Fruit fly (Drosophila melanogaster) whole organism, embryonic: ENCODE results near the gene Nmdar2.

Experiments
- BEAF-32 ChIP-seq: fragments of 200-800 bp; sonication (Bioruptor generic); optimal IDR thresholded peaks from 3 replicates; lab custom pipeline; 2017; ENCODE audit warnings: missing biosample characterization, missing genetic modification characterization, mild to moderate bottlenecking, moderate library complexity, missing genetic modification reagents
- CG10267 ChIP-seq: fragments of 200-800 bp; sonication (Bioruptor generic); optimal IDR thresholded peaks from 2 replicates; lab custom pipeline; 2018; ENCODE audit warnings: missing biosample characterization, mild to moderate bottlenecking, missing genetic modification characterization, moderate library complexity
- CG10462 ChIP-seq: fragments of 200-800 bp; sonication (Bioruptor generic); optimal IDR thresholded peaks from 2 replicates; lab custom pipeline; 2016; ENCODE audit warnings: missing biosample characterization, missing genetic modification characterization
- CG11085 ChIP-seq: fragments of 200-800 bp; sonication (Bioruptor generic); IDR thresholded peaks from 2 replicates; pipeline ENCODE4 v1.3.6; 2022; ENCODE audit warnings: missing biosample characterization, missing genetic modification characterization
- CG11696 ChIP-seq: fragments of 200-800 bp; sonication (Bioruptor generic); IDR thresholded peaks from 2 replicates; pipeline ENCODE4 v1.3.6; 2022; ENCODE audit warnings: missing biosample characterization, missing genetic modification characterization
- CG13894 ChIP-seq: fragments of 200-800 bp; sonication (Bioruptor generic); optimal IDR thresholded peaks from 3 replicates; lab custom pipeline; 2018; ENCODE audit warnings: missing biosample characterization, mild to moderate bottlenecking, missing genetic modification characterization, moderate library complexity
- CG14050 ChIP-seq: fragments of 200-800 bp; sonication (Bioruptor generic); IDR thresholded peaks from 3 replicates; pipeline ENCODE4 v1.3.6; 2022; ENCODE audit warnings: missing biosample characterization, missing genetic modification characterization
- CG14710 ChIP-seq: fragments of 200-800 bp; sonication (Bioruptor generic); optimal IDR thresholded peaks from 3 replicates; lab custom pipeline; 2019; ENCODE audit warnings: missing biosample characterization, mild to moderate bottlenecking, missing genetic modification characterization, moderate library complexity
- CG15073 ChIP-seq: fragments of 200-800 bp; sonication (Bioruptor generic); optimal IDR thresholded peaks from 2 replicates; lab custom pipeline; 2016; ENCODE audit warnings: missing biosample characterization, missing genetic modification characterization
- CG17359 ChIP-seq: fragments of 200-800 bp; sonication (Bioruptor generic); optimal IDR thresholded peaks from 3 replicates; lab custom pipeline; 2018; ENCODE audit warnings: missing biosample characterization, mild to moderate bottlenecking, missing genetic modification characterization, moderate library complexity
- CG17802 ChIP-seq: fragments of 200-800 bp; sonication (Bioruptor generic); optimal IDR thresholded peaks from 2 replicates; lab custom pipeline; 2018; ENCODE audit warnings: missing biosample characterization, mild to moderate bottlenecking, missing genetic modification characterization, moderate library complexity
- CG17912 ChIP-seq: fragments of 200-800 bp; sonication (Bioruptor generic); optimal IDR thresholded peaks from 2 replicates; lab custom pipeline; 2018; ENCODE audit warnings: missing biosample characterization, mild to moderate bottlenecking, missing genetic modification characterization
- CG18262 ChIP-seq: fragments of 200-800 bp; optimal IDR thresholded peaks from 3 replicates; lab custom pipeline; 2019; ENCODE audit warnings: missing biosample characterization, mild to moderate bottlenecking, missing genetic modification characterization, moderate library complexity
- CG2199 ChIP-seq: fragments of 200-800 bp; sonication (Bioruptor generic); IDR thresholded peaks from 3 replicates; pipeline ENCODE4 v1.3.6; 2022; ENCODE audit warnings: missing biosample characterization, missing genetic modification characterization
- CG34376 ChIP-seq: fragments of 200-800 bp; sonication (Bioruptor generic); optimal IDR thresholded peaks from 2 replicates; lab custom pipeline; 2018; ENCODE audit warnings: missing biosample characterization, mild to moderate bottlenecking, missing genetic modification characterization
- CG3847 ChIP-seq: fragments of 200-800 bp; sonication (Bioruptor generic); IDR thresholded peaks from 2 replicates; pipeline ENCODE4 v1.3.6; 2022; ENCODE audit warnings: missing biosample characterization, missing genetic modification characterization
- CG3995 ChIP-seq: fragments of 200-800 bp; sonication (Bioruptor generic); optimal IDR thresholded peaks from 3 replicates; lab custom pipeline; 2016; ENCODE audit warnings: missing biosample characterization, missing genetic modification characterization
- CG4730 ChIP-seq: fragments of 200-800 bp; sonication (Bioruptor generic); IDR thresholded peaks from 2 replicates; pipeline ENCODE4 v1.3.6; 2022; ENCODE audit warnings: missing biosample characterization, missing genetic modification characterization
- CG5180 ChIP-seq: fragments of 200-800 bp; sonication (Bioruptor generic); optimal IDR thresholded peaks from 3 replicates; lab custom pipeline; 2017; ENCODE audit warnings: missing biosample characterization, missing genetic modification characterization, mild to moderate bottlenecking, moderate library complexity, missing genetic modification reagents
- CG6654 ChIP-seq: fragments of 200-800 bp; sonication (Bioruptor generic); optimal IDR thresholded peaks from 2 replicates; lab custom pipeline; 2017; ENCODE audit warnings: missing biosample characterization, mild to moderate bottlenecking, missing genetic modification characterization
- CG6765 ChIP-seq: fragments of 200-800 bp; sonication (Bioruptor generic); optimal IDR thresholded peaks from 3 replicates; lab custom pipeline; 2017; ENCODE audit warnings: missing biosample characterization, mild to moderate bottlenecking, missing genetic modification characterization
- CG7987 ChIP-seq: fragments of 200-800 bp; sonication (Bioruptor generic); optimal IDR thresholded peaks from 2 replicates; lab custom pipeline; 2018; ENCODE audit warnings: missing biosample characterization, mild to moderate bottlenecking, missing genetic modification characterization, moderate library complexity
- CG8359 ChIP-seq: fragments of 200-800 bp; sonication (Bioruptor generic); optimal IDR thresholded peaks from 2 replicates; lab custom pipeline; 2017; ENCODE audit warnings: missing biosample characterization, mild to moderate bottlenecking, missing genetic modification characterization, borderline replicate concordance
- CG8388 ChIP-seq: fragments of 200-800 bp; sonication (Bioruptor generic); optimal IDR thresholded peaks from 2 replicates; lab custom pipeline; 2019; ENCODE audit warnings: missing biosample characterization, mild to moderate bottlenecking, missing genetic modification characterization, moderate library complexity
- CG8944 ChIP-seq: fragments of 200-800 bp; sonication (Bioruptor generic); optimal IDR thresholded peaks from 3 replicates; lab custom pipeline; 2016; ENCODE audit warnings: missing biosample characterization, missing genetic modification characterization
- CG9876 ChIP-seq: fragments of 200-800 bp; sonication (Bioruptor generic); optimal IDR thresholded peaks from 2 replicates; lab custom pipeline; 2016; ENCODE audit warnings: missing biosample characterization, missing genetic modification characterization
- Dip2 ChIP-seq: fragments of 200-800 bp; sonication (Bioruptor generic); IDR thresholded peaks from 2 replicates; pipeline ENCODE4 v1.3.6; 2022; ENCODE audit warnings: missing biosample characterization, missing genetic modification characterization
- E2f1 ChIP-seq: fragments of 200-800 bp; sonication (Bioruptor generic); IDR thresholded peaks from 2 replicates; pipeline ENCODE4 v1.3.6; 2022; ENCODE audit warnings: missing biosample characterization, missing genetic modification characterization
- E2f2 ChIP-seq: fragments of 200-800 bp; sonication (Bioruptor generic); IDR thresholded peaks from 2 replicates; pipeline ENCODE4 v1.3.6; 2022; ENCODE audit warnings: missing biosample characterization, missing genetic modification characterization
- Ets97D ChIP-seq: fragments of 200-800 bp; sonication (Bioruptor generic); optimal IDR thresholded peaks from 3 replicates; lab custom pipeline; 2016; ENCODE audit warnings: missing biosample characterization, missing genetic modification characterization
- HmgZ ChIP-seq: fragments of 200-800 bp; sonication (Bioruptor generic); optimal IDR thresholded peaks from 2 replicates; lab custom pipeline; 2018; ENCODE audit warnings: missing biosample characterization, mild to moderate bottlenecking, missing genetic modification characterization
- Hr39 ChIP-seq: fragments of >200 bp; optimal IDR thresholded peaks from 2 replicates; lab custom pipeline; 2017
- Mrtf ChIP-seq: fragments of 200-800 bp; sonication (Bioruptor generic); IDR thresholded peaks from 3 replicates; pipeline ENCODE4 v1.3.6; 2022; ENCODE audit warnings: missing biosample characterization, missing genetic modification characterization
- NC2β ChIP-seq: fragments of 200-800 bp; sonication (Bioruptor generic); optimal IDR thresholded peaks from 2 replicates; lab custom pipeline; 2016; ENCODE audit warnings: missing biosample characterization, missing genetic modification characterization
- Pdp1 ChIP-seq, 2 experiments: fragments of 200-800 bp; sonication (Bioruptor generic); optimal IDR thresholded peaks; 3 replicates each; lab custom pipeline; 2016; ENCODE audit warnings: missing biosample characterization in 2 of 2, missing genetic modification characterization in 2 of 2, mild to moderate bottlenecking in 1 of 2, moderate library complexity in 1 of 2
- bsh ChIP-seq, 2 experiments: fragments of 200-800 bp; sonication (Bioruptor generic); optimal IDR thresholded peaks; 2 replicates each; lab custom pipeline; 2017 to 2018; ENCODE audit warnings: mild to moderate bottlenecking in 2 of 2, missing biosample characterization in 2 of 2, missing genetic modification characterization in 2 of 2, moderate library complexity in 1 of 2
- cato ChIP-seq: fragments of 200-800 bp; sonication (Bioruptor generic); optimal IDR thresholded peaks from 2 replicates; lab custom pipeline; 2016; ENCODE audit warnings: missing biosample characterization, missing genetic modification characterization, borderline replicate concordance
- fd3F ChIP-seq: fragments of 200-800 bp; sonication (Bioruptor generic); optimal IDR thresholded peaks from 2 replicates; lab custom pipeline; 2018; ENCODE audit warnings: missing biosample characterization, mild to moderate bottlenecking, missing genetic modification characterization, moderate library complexity
- fd96Cb ChIP-seq: fragments of 200-800 bp; sonication (Bioruptor generic); optimal IDR thresholded peaks from 2 replicates; lab custom pipeline; 2018; ENCODE audit warnings: missing biosample characterization, mild to moderate bottlenecking, missing genetic modification characterization, moderate library complexity
- gsb ChIP-seq: fragments of 200-800 bp; sonication (Bioruptor generic); IDR thresholded peaks from 2 replicates; pipeline ENCODE4 v1.3.6; 2022; ENCODE audit warnings: missing biosample characterization, missing genetic modification characterization
- gt ChIP-seq: fragments of 200-800 bp; sonication (Bioruptor generic); IDR thresholded peaks from 2 replicates; pipeline ENCODE4 v1.3.6; 2022; ENCODE audit warnings: missing biosample characterization, missing genetic modification characterization
- knrl ChIP-seq: fragments of 200-800 bp; sonication (Bioruptor generic); IDR thresholded peaks from 3 replicates; pipeline ENCODE4 v1.3.6; 2022; ENCODE audit warnings: missing biosample characterization, missing genetic modification characterization; ENCODE audit not compliant: partially characterized antibody
- luna ChIP-seq: fragments of 200-800 bp; sonication (Bioruptor generic); optimal IDR thresholded peaks from 2 replicates; lab custom pipeline; 2016; ENCODE audit warnings: missing biosample characterization, missing genetic modification characterization
- oc ChIP-seq: fragments of 200-800 bp; sonication (Bioruptor generic); optimal IDR thresholded peaks from 2 replicates; lab custom pipeline; 2018; ENCODE audit warnings: missing biosample characterization, mild to moderate bottlenecking, missing genetic modification characterization, moderate library complexity
- peb ChIP-seq: fragments of 200-800 bp; sonication (Bioruptor generic); IDR thresholded peaks from 2 replicates; pipeline ENCODE4 v1.3.6; 2022; ENCODE audit warnings: missing biosample characterization, missing genetic modification characterization
- pho ChIP-seq: fragments of 200-800 bp; sonication (Bioruptor generic); optimal IDR thresholded peaks from 2 replicates; lab custom pipeline; 2016; ENCODE audit warnings: missing biosample characterization, missing genetic modification characterization
- sens ChIP-seq: fragments of 200-800 bp; sonication (Bioruptor generic); peaks from one replicate; lab custom pipeline; 2016; ENCODE audit warnings: missing biosample characterization, missing genetic modification characterization
- sob ChIP-seq: fragments of 200-800 bp; sonication (Bioruptor generic); IDR thresholded peaks from 2 replicates; pipeline ENCODE4 v1.3.6; 2022; ENCODE audit warnings: missing biosample characterization, missing genetic modification characterization
- tin ChIP-seq: fragments of 200-800 bp; sonication (Bioruptor generic); optimal IDR thresholded peaks from 3 replicates; lab custom pipeline; 2016; ENCODE audit warnings: missing biosample characterization, missing genetic modification characterization
- toy ChIP-seq: fragments of 200-800 bp; sonication (Bioruptor generic); IDR thresholded peaks from 2 replicates; pipeline ENCODE4 v1.3.6; 2022; ENCODE audit warnings: missing biosample characterization, missing genetic modification characterization
- tx ChIP-seq: fragments of 200-800 bp; sonication (Bioruptor generic); optimal IDR thresholded peaks from 2 replicates; lab custom pipeline; 2016; ENCODE audit warnings: missing biosample characterization, missing genetic modification characterization
- vvl ChIP-seq: fragments of 200-800 bp; sonication (Bioruptor generic); IDR thresholded peaks from 2 replicates; pipeline ENCODE4 v1.3.6; 2022; ENCODE audit warnings: missing biosample characterization, missing genetic modification characterization

Nmdar2 gene

DNA sequence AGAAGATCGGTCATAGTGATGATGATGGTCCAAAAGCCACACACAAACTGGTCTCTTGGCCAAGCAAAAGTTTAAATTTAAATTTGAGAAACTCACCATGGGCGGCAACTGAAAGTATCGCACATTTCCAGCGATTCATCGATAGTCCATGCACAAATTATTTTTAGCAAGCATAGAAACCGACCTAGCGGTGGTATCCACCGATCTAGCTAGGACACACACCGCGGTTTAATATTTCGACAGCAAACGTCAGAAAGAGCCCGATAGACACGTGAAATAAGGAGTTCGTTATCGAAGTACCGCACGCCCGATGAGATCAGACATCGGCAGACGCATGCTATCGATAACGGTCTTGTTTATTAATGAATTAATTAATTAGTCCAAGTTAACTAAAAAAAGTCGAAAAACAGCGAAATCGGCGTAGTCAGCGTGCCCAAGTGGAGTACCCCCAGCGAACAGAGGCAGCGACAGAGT is 5.2 kb upstream of the Nmdar2 start, which contains the start of gene CG14795 (continued):
- TF ChIP-seq CG2199 (GFP tag; lab: Robert Waterston, UW), result no peak
- TF ChIP-seq CG14710 (tag; lab: Kevin White, UChicago), result peak; percentile 75
- TF ChIP-seq CG5180, result no peak
- TF ChIP-seq CG8944 (GFP tag; lab: Kevin White, UChicago), result peak; percentile 25
- peak; percentile 52 for TF ChIP-seq CG9876 (GFP tag; lab: Kevin White, UChicago)
- peak; percentile 80 for TF ChIP-seq CG10267 (tag; lab: Kevin White, UChicago)
- no peak for TF ChIP-seq tx (GFP tag; lab: Kevin White, UChicago)
- no peak for TF ChIP-seq Hr39
- TF ChIP-seq CG14050 (GFP tag; lab: Robert Waterston, UW), result no peak
- TF ChIP-seq CG15073 (GFP tag; lab: Kevin White, UChicago), result no peak
- no peak for TF ChIP-seq Dip2 (GFP tag; lab: Robert Waterston, UW)
- no peak for TF ChIP-seq CG6654 (GFP tag; lab: Kevin White, UChicago)
- peak; percentile 6 for TF ChIP-seq oc
- no peak for TF ChIP-seq CG8359
- no peak for TF ChIP-seq Mrtf (GFP tag; lab: Robert Waterston, UW)
- TF ChIP-seq CG11696, result no peak
- peak; percentile 53 for TF ChIP-seq pho (GFP tag; lab: Kevin White, UChicago)
- TF ChIP-seq CG8388 (GFP tag; lab: Kevin White, UChicago), result no peak
- peak; percentile 97 for TF ChIP-seq Ets97D (GFP tag; lab: Kevin White, UChicago)
- TF ChIP-seq CG4730 (GFP tag; lab: Robert Waterston, UW), result no peak
- TF ChIP-seq knrl, result peak; percentile 91
- TF ChIP-seq sob (GFP tag; lab: Robert Waterston, UW), result peak; percentile 75
- TF ChIP-seq bsh (GFP tag; optimal IDR thresholded peaks at IDR 0.05; lab: Kevin White, UChicago), result no peak
- peak; percentile 38 for TF ChIP-seq CG3995
- no peak for TF ChIP-seq toy (GFP tag; lab: Robert Waterston, UW)
- TF ChIP-seq sens (GFP tag; lab: Kevin White, UChicago), result peak; percentile 19
- TF ChIP-seq luna (GFP tag; lab: Kevin White, UChicago), result no peak
- TF ChIP-seq fd3F (GFP tag; lab: Kevin White, UChicago), result no peak
- no peak for TF ChIP-seq CG10462
- no peak for TF ChIP-seq cato (GFP tag; lab: Kevin White, UChicago)
- peak; percentile 92 for TF ChIP-seq E2f2 (GFP tag; lab: Robert Waterston, UW)
- no peak for TF ChIP-seq gt (GFP tag; lab: Robert Waterston, UW)
- peak; percentile 71 for TF ChIP-seq CG3847 (GFP tag; lab: Robert Waterston, UW)
- TF ChIP-seq CG7987 (GFP tag; lab: Kevin White, UChicago), result peak; percentile 14
- peak; percentile 69 for TF ChIP-seq CG17912 (GFP tag; lab: Kevin White, UChicago)
- peak; percentile 67 for TF ChIP-seq NC2β (GFP tag; lab: Kevin White, UChicago)
- TF ChIP-seq tin, result peak; percentile 12
- peak; percentile 5 to 48 for TF ChIP-seq Pdp1 (GFP tag; optimal IDR thresholded peaks at IDR 0.05; lab: Kevin White, UChicago)
- no peak for TF ChIP-seq E2f1
- peak; percentile 85 for TF ChIP-seq vvl (GFP tag; lab: Robert Waterston, UW)
- TF ChIP-seq BEAF-32 (GFP tag; lab: Kevin White, UChicago), result peak; percentile 97
- peak; percentile 29 for TF ChIP-seq CG17359 (tag; lab: Kevin White, UChicago)
- TF ChIP-seq CG17802, result peak; percentile 31
- TF ChIP-seq peb, result no peak
- TF ChIP-seq CG6765 (GFP tag; lab: Kevin White, UChicago), result no peak
- TF ChIP-seq CG18262 (tag; lab: Kevin White, UChicago), result peak; percentile 11
- peak; percentile 78 for TF ChIP-seq CG13894 (tag; lab: Kevin White, UChicago)
- TF ChIP-seq CG34376 (GFP tag; lab: Kevin White, UChicago), result no peak
- no peak for TF ChIP-seq fd96Cb (tag; lab: Kevin White, UChicago)
- no peak for TF ChIP-seq gsb
- TF ChIP-seq HmgZ (tag; lab: Kevin White, UChicago), result peak; percentile 88
- TF ChIP-seq CG11085 (GFP tag; lab: Robert Waterston, UW), result no peak
